Fruit fly (Drosophila melanogaster): ENCODE results near the gene CG1806.

dm6 chrX:11987664-11988063, 19.3 kb upstream of the CG1806 start, which contains the start of gene gd:
- TF ChIP-seq Sin3A (optimal IDR thresholded peaks at IDR 0.05) (no peak), insv (optimal IDR thresholded peaks at IDR 0.05) (no peak), ttk (optimal IDR thresholded peaks at IDR 0.05) (no peak), psq (optimal IDR thresholded peaks at IDR 0.05) (no peak), h (optimal IDR thresholded peaks at IDR 0.05) (no peak), Myc (optimal IDR thresholded peaks at IDR 0.05) (no peak)

All from Kc167 (cell line).